Worm (Caenorhabditis elegans) whole organism, L2 larva: ENCODE measurements around the gene xbp-1.

ENCODE experiments used
- C34F6.9 ChIP-seq: fragments of 150-350 bp; optimal IDR thresholded peaks from 2 replicates; lab custom pipeline; 2014; ENCODE audit warnings: missing biosample characterization, missing genetic modification characterization
- F13H6.1 ChIP-seq: sonication (generic microtip); optimal IDR thresholded peaks from 2 replicates; lab custom pipeline; 2016; ENCODE audit warnings: missing genetic modification characterization, missing compliant biosample characterization
- Y55F3AM.14 ChIP-seq: fragments of 200-800 bp; sonication (Bioruptor generic); optimal IDR thresholded peaks from 2 replicates; lab custom pipeline; 2018; ENCODE audit warnings: mild to moderate bottlenecking, missing genetic modification characterization, missing compliant biosample characterization
- alr-1 ChIP-seq: fragments of 150-350 bp; optimal IDR thresholded peaks from 2 replicates; lab custom pipeline; 2014; ENCODE audit warnings: missing biosample characterization, missing genetic modification characterization
- aly-2 ChIP-seq: fragments of 150-350 bp; optimal IDR thresholded peaks from 2 replicates; lab custom pipeline; 2014; ENCODE audit warnings: missing biosample characterization, missing genetic modification characterization
- ama-1 ChIP-seq: fragments of 150-350 bp; optimal IDR thresholded peaks from 2 replicates; lab custom pipeline; 2018; ENCODE audit warnings: inconsistent platforms
- blmp-1 ChIP-seq: sonication (generic microtip); optimal IDR thresholded peaks from 2 replicates; lab custom pipeline; 2017; ENCODE audit warnings: missing genetic modification characterization, mild to moderate bottlenecking, missing compliant biosample characterization, antibody characterized with exemption, moderate library complexity; ENCODE audit not compliant: insufficient read depth
- ceh-16 ChIP-seq: fragments of 150-350 bp; optimal IDR thresholded peaks from 2 replicates; lab custom pipeline; 2014; ENCODE audit warnings: missing biosample characterization, missing genetic modification characterization
- ceh-82 ChIP-seq: fragments of 150-350 bp; optimal IDR thresholded peaks from 2 replicates; lab custom pipeline; 2014; ENCODE audit warnings: missing biosample characterization, missing genetic modification characterization
- crh-2 ChIP-seq: sonication (generic microtip); optimal IDR thresholded peaks from 2 replicates; lab custom pipeline; 2017; ENCODE audit warnings: missing biosample characterization, missing genetic modification characterization
- dmd-4 ChIP-seq: sonication (generic microtip); optimal IDR thresholded peaks from 2 replicates; lab custom pipeline; 2017; ENCODE audit warnings: missing biosample characterization, missing genetic modification characterization
- egl-27 ChIP-seq: sonication (generic microtip); optimal IDR thresholded peaks from 3 replicates; lab custom pipeline; 2017; ENCODE audit warnings: missing biosample characterization, missing genetic modification reagents, missing genetic modification characterization
- elt-1 ChIP-seq: fragments of 150-350 bp; optimal IDR thresholded peaks from 2 replicates; lab custom pipeline; 2014; ENCODE audit warnings: missing biosample characterization, missing genetic modification characterization
- elt-3 ChIP-seq: sonication (generic microtip); optimal IDR thresholded peaks from 2 replicates; lab custom pipeline; 2017; ENCODE audit warnings: missing biosample characterization, missing genetic modification characterization
- fos-1 ChIP-seq: fragments of 150-350 bp; optimal IDR thresholded peaks from 2 replicates; lab custom pipeline; 2014; ENCODE audit warnings: missing biosample characterization, missing genetic modification characterization
- gmeb-1 ChIP-seq: fragments of 150-350 bp; optimal IDR thresholded peaks from 2 replicates; lab custom pipeline; 2014; ENCODE audit warnings: missing biosample characterization, missing genetic modification characterization
- lin-11 ChIP-seq: fragments of 150-350 bp; sonication (generic microtip); optimal IDR thresholded peaks from 2 replicates; lab custom pipeline; 2014; ENCODE audit warnings: missing biosample characterization, missing genetic modification characterization, inconsistent platforms, mixed read lengths
- lin-13 ChIP-seq: fragments of 150-350 bp; optimal IDR thresholded peaks from 2 replicates; lab custom pipeline; 2014; ENCODE audit warnings: missing biosample characterization, missing genetic modification reagents, missing genetic modification characterization
- lin-39 ChIP-seq: fragments of 150-350 bp; optimal IDR thresholded peaks from 2 replicates; lab custom pipeline; 2014; ENCODE audit warnings: missing biosample characterization, missing genetic modification reagents, missing genetic modification characterization
- lsy-2 ChIP-seq, 2 experiments: fragments of 150-350 bp in 1 of 2; sonication (generic microtip) in 1 of 2; optimal IDR thresholded peaks; 2 replicates each; lab custom pipeline; 2014 to 2017; ENCODE audit warnings: missing biosample characterization in 2 of 2, missing genetic modification characterization in 2 of 2
- mab-5 ChIP-seq: fragments of 150-350 bp; optimal IDR thresholded peaks from 2 replicates; lab custom pipeline; 2014; ENCODE audit warnings: missing biosample characterization, missing genetic modification characterization
- mdl-1 ChIP-seq, 2 experiments: fragments of 150-350 bp in 1 of 2; sonication (generic microtip) in 1 of 2; optimal IDR thresholded peaks; 2 replicates each; lab custom pipeline; 2017; ENCODE audit warnings: missing biosample characterization in 2 of 2, missing genetic modification characterization in 2 of 2
- nhr-10 ChIP-seq: sonication (generic microtip); optimal IDR thresholded peaks from 2 replicates; lab custom pipeline; 2017; ENCODE audit warnings: missing biosample characterization, missing genetic modification characterization
- nhr-11 ChIP-seq: fragments of 150-350 bp; optimal IDR thresholded peaks from 2 replicates; lab custom pipeline; 2014; ENCODE audit warnings: missing biosample characterization, missing genetic modification characterization
- nhr-12 ChIP-seq: fragments of 150-350 bp; optimal IDR thresholded peaks from 2 replicates; lab custom pipeline; 2014; ENCODE audit warnings: missing biosample characterization, missing genetic modification characterization
- nhr-129 ChIP-seq: fragments of 150-350 bp; optimal IDR thresholded peaks from 2 replicates; lab custom pipeline; 2014; ENCODE audit warnings: missing biosample characterization, missing genetic modification characterization
- nhr-21 ChIP-seq: fragments of 150-350 bp; optimal IDR thresholded peaks from 2 replicates; lab custom pipeline; 2014; ENCODE audit warnings: missing biosample characterization, missing genetic modification characterization
- nhr-23 ChIP-seq: fragments of 150-350 bp; optimal IDR thresholded peaks from 2 replicates; lab custom pipeline; 2014; ENCODE audit warnings: missing biosample characterization, missing genetic modification reagents, missing genetic modification characterization
- nhr-237 ChIP-seq: fragments of 150-350 bp; optimal IDR thresholded peaks from 2 replicates; lab custom pipeline; 2014; ENCODE audit warnings: missing biosample characterization, missing genetic modification characterization
- nhr-25 ChIP-seq: fragments of 150-350 bp; sonication (generic microtip); optimal IDR thresholded peaks from 3 replicates; lab custom pipeline; 2014; ENCODE audit warnings: missing biosample characterization, missing genetic modification characterization
- nhr-6 ChIP-seq: fragments of 150-350 bp; optimal IDR thresholded peaks from 2 replicates; lab custom pipeline; 2014; ENCODE audit warnings: missing biosample characterization, missing genetic modification characterization
- nhr-77 ChIP-seq: fragments of 150-350 bp; optimal IDR thresholded peaks from 2 replicates; lab custom pipeline; 2014; ENCODE audit warnings: missing biosample characterization, missing genetic modification characterization
- peb-1 ChIP-seq: fragments of 150-350 bp; optimal IDR thresholded peaks from 2 replicates; lab custom pipeline; 2014; ENCODE audit warnings: missing biosample characterization, missing genetic modification characterization
- sem-4 ChIP-seq: fragments of 150-350 bp; optimal IDR thresholded peaks from 2 replicates; lab custom pipeline; 2014; ENCODE audit warnings: missing biosample characterization, missing genetic modification reagents, missing genetic modification characterization
- skn-1 ChIP-seq: sonication (generic microtip); optimal IDR thresholded peaks from 2 replicates; lab custom pipeline; 2017; ENCODE audit warnings: missing biosample characterization, missing genetic modification characterization
- sma-3 ChIP-seq: sonication (generic microtip); optimal IDR thresholded peaks from 2 replicates; lab custom pipeline; 2016; ENCODE audit warnings: missing genetic modification reagents, missing genetic modification characterization, missing compliant biosample characterization
- sma-9 ChIP-seq, 2 experiments: fragments of 150-350 bp in 1 of 2; sonication (generic microtip) in 1 of 2; optimal IDR thresholded peaks; 2 replicates each; lab custom pipeline; 2014 to 2016; ENCODE audit warnings: missing genetic modification characterization in 2 of 2, mild to moderate bottlenecking in 1 of 2, missing biosample characterization in 1 of 2, missing compliant biosample characterization in 1 of 2, missing genetic modification reagents in 1 of 2, moderate library complexity in 1 of 2
- snpc-4 ChIP-seq: fragments of 150-350 bp; optimal IDR thresholded peaks from 2 replicates; lab custom pipeline; 2014; ENCODE audit warnings: missing biosample characterization, missing genetic modification characterization
- unc-39 ChIP-seq: fragments of 150-350 bp; optimal IDR thresholded peaks from 2 replicates; lab custom pipeline; 2014; ENCODE audit warnings: missing biosample characterization, missing genetic modification characterization
- unc-55 ChIP-seq: fragments of 150-350 bp; sonication (generic microtip); optimal IDR thresholded peaks from 3 replicates; lab custom pipeline; 2014; ENCODE audit warnings: missing biosample characterization, missing genetic modification reagents, missing genetic modification characterization
- unc-62 ChIP-seq: fragments of 150-350 bp; optimal IDR thresholded peaks from 2 replicates; lab custom pipeline; 2014; ENCODE audit warnings: missing biosample characterization, missing genetic modification reagents, missing genetic modification characterization
- zag-1 ChIP-seq: fragments of 150-350 bp; optimal IDR thresholded peaks from 2 replicates; lab custom pipeline; 2014; ENCODE audit warnings: missing biosample characterization, missing genetic modification characterization
- ztf-1 ChIP-seq: fragments of 200-800 bp; sonication (Bioruptor generic); conservative IDR thresholded peaks from 2 replicates; pipeline ENCODE4 v1.3.6; 2022; ENCODE audit warnings: missing genetic modification characterization, missing compliant biosample characterization
- ztf-4 ChIP-seq: fragments of 150-350 bp; optimal IDR thresholded peaks from 2 replicates; lab custom pipeline; 2014; ENCODE audit warnings: missing biosample characterization, missing genetic modification characterization

Gene xbp-1

ce11 chrIII:4237660-4238059 lies 44.1 kb downstream of the xbp-1 start:
- TF ChIP-seq lin-11 (tag; lab: Kevin White, UChicago) (peak; percentile 74), lin-13 (GFP tag; lab: Kevin White, UChicago) (peak; percentile 84), crh-2 (tag; lab: Kevin White, UChicago) (peak; percentile 97), nhr-23 (tag; lab: Kevin White, UChicago) (no peak), gmeb-1 (tag; lab: Kevin White, UChicago) (peak; percentile 80), sma-9 (GFP tag; optimal IDR thresholded peaks at IDR 0.05; lab: Kevin White, UChicago) (peak; percentile 99), sma-9 (tag; optimal IDR thresholded peaks at IDR 0.05; lab: Kevin White, UChicago) (peak; percentile 37), aly-2 (tag; lab: Kevin White, UChicago) (no peak), nhr-25 (tag; lab: Kevin White, UChicago) (peak; percentile 94), alr-1 (no peak), mab-5 (peak; percentile 58), lin-39 (no peak), blmp-1 (peak; percentile 91), snpc-4 (tag; lab: Kevin White, UChicago) (peak; percentile 25), ztf-1 (GFP tag; lab: Robert Waterston, UW) (no peak), nhr-10 (tag; lab: Kevin White, UChicago) (peak; percentile 65), C34F6.9 (tag; lab: Kevin White, UChicago) (peak; percentile 94), nhr-21 (tag; lab: Kevin White, UChicago) (peak; percentile 98), unc-55 (GFP tag; lab: Kevin White, UChicago) (peak; percentile 86), egl-27 (tag; lab: Kevin White, UChicago) (peak; percentile 91), nhr-6 (tag; lab: Kevin White, UChicago) (peak; percentile 87), sma-3 (GFP tag; lab: Kevin White, UChicago) (peak; percentile 93), dmd-4 (tag; lab: Kevin White, UChicago) (no peak), Y55F3AM.14 (GFP tag; lab: Kevin White, UChicago) (peak; percentile 79), fos-1 (peak; percentile 96), lsy-2 (tag; optimal IDR thresholded peaks at IDR 0.05; lab: Kevin White, UChicago) (peak; percentile 57 to 89), ceh-16 (peak; percentile 41), F13H6.1 (peak; percentile 99), elt-1 (tag; lab: Kevin White, UChicago) (no peak), unc-62 (peak; percentile 6), ztf-4 (tag; lab: Kevin White, UChicago) (peak; percentile 91), sem-4 (tag; lab: Kevin White, UChicago) (peak; percentile 92), nhr-77 (tag; lab: Kevin White, UChicago) (no peak), skn-1 (tag; lab: Kevin White, UChicago) (peak; percentile 5), elt-3 (tag; lab: Kevin White, UChicago) (no peak), zag-1 (tag; lab: Kevin White, UChicago) (peak; percentile 61), mdl-1 (tag; optimal IDR thresholded peaks at IDR 0.05; lab: Kevin White, UChicago) (peak; percentile 90 to 97), nhr-237 (no peak), nhr-11 (tag; lab: Kevin White, UChicago) (peak; percentile 84), ceh-82 (tag; lab: Kevin White, UChicago) (no peak), peb-1 (tag; lab: Kevin White, UChicago) (no peak), nhr-129 (tag; lab: Kevin White, UChicago) (peak; percentile 97)

DNA sequence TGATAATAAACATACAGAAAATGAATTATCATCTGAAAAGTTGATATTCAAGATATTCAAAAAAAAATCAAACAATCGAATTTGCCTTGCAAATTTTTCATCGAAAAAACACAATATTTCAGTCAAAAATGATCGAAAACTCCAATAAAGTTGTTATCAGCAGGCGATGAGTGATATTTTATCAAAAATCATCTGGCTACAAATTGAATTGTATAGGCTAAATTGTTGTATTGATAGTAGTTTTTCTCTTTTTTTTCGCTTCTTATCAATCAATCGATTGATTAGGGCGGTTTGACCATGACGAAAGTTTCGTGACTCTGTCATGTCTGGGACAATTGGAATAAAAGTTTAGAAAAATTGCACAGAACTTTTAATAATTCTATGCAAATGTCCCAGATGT lies 46.5 kb downstream of the xbp-1 start:
- no peak for TF ChIP-seq lin-11 (tag; lab: Kevin White, UChicago)
- no peak for TF ChIP-seq elt-3 (tag; lab: Kevin White, UChicago)
- no peak for TF ChIP-seq ztf-4 (tag; lab: Kevin White, UChicago)
- TF ChIP-seq nhr-12 (tag; lab: Kevin White, UChicago) = no peak
- no peak for TF ChIP-seq F13H6.1
- no peak for TF ChIP-seq ztf-1 (GFP tag; lab: Robert Waterston, UW)
- TF ChIP-seq crh-2 (tag; lab: Kevin White, UChicago) = peak; percentile 38
- no peak for TF ChIP-seq nhr-6 (tag; lab: Kevin White, UChicago)
- TF ChIP-seq fos-1 = peak; percentile 89
- TF ChIP-seq unc-62 = no peak
- TF ChIP-seq sma-9 (GFP tag; optimal IDR thresholded peaks at IDR 0.05; lab: Kevin White, UChicago) = peak; percentile 32
- TF ChIP-seq sma-9 (tag; optimal IDR thresholded peaks at IDR 0.05; lab: Kevin White, UChicago) = no peak
- TF ChIP-seq peb-1 (tag; lab: Kevin White, UChicago) = no peak
- TF ChIP-seq gmeb-1 (tag; lab: Kevin White, UChicago) = peak; percentile 38
- TF ChIP-seq ceh-16 = no peak
- no peak for TF ChIP-seq unc-39
- no peak for TF ChIP-seq lsy-2 (tag; optimal IDR thresholded peaks at IDR 0.05; lab: Kevin White, UChicago)
- TF ChIP-seq nhr-23 (tag; lab: Kevin White, UChicago) = no peak
- TF ChIP-seq skn-1 (tag; lab: Kevin White, UChicago) = no peak
- TF ChIP-seq ama-1 (lab: Kevin White, UChicago) = no peak
- no peak for TF ChIP-seq blmp-1
- no peak for TF ChIP-seq nhr-237
- no peak for TF ChIP-seq alr-1
